Worm (Caenorhabditis elegans): ENCODE results near the gene F18A1.1.

F18A1.1 gene

ce11 chrII:7684589-7684988 is at the start of gene F18A1.1:
Gene F18A1.1 (plus strand): TSS chrII:7684889.
- TF ChIP-seq B0310.2 (tag; optimal IDR thresholded peaks at IDR 0.05) (no peak), sea-1 (GFP tag; conservative IDR thresholded peaks at IDR 0.05) (no peak), flt-1 (GFP tag; IDR thresholded peaks at IDR 0.05) (no peak), pes-1 (GFP tag; IDR thresholded peaks at IDR 0.05) (no peak), hnd-1 (tag; optimal IDR thresholded peaks at IDR 0.05) (no peak), aly-1 (tag; optimal IDR thresholded peaks at IDR 0.05) (no peak), hmbx-1 (tag; optimal IDR thresholded peaks at IDR 0.05) (no peak), tra-4 (tag; optimal IDR thresholded peaks at IDR 0.05) (no peak), hmg-4 (GFP tag; optimal IDR thresholded peaks at IDR 0.05) (no peak), ceh-36 (tag; optimal IDR thresholded peaks at IDR 0.05) (no peak), scrt-1 (GFP tag; IDR thresholded peaks at IDR 0.05) (no peak)

ce11 chrII:7635296-7635695 is 49.4 kb upstream of the F18A1.1 start:
- TF ChIP-seq ets-7 (tag; optimal IDR thresholded peaks at IDR 0.05) (no peak), hmg-4 (GFP tag; optimal IDR thresholded peaks at IDR 0.05) (peak; percentile 14)

ce11 chrII:7636941-7637340 is 47.7 kb upstream of the F18A1.1 start:
- TF ChIP-seq tra-4 (tag; optimal IDR thresholded peaks at IDR 0.05) (no peak), ceh-13 (GFP tag; optimal IDR thresholded peaks at IDR 0.05) (no peak), flt-1 (GFP tag; IDR thresholded peaks at IDR 0.05) (no peak), ets-7 (tag; optimal IDR thresholded peaks at IDR 0.05) (no peak), tbx-11 (GFP tag; IDR thresholded peaks at IDR 0.05) (no peak), B0310.2 (tag; optimal IDR thresholded peaks at IDR 0.05) (no peak), aly-1 (tag; optimal IDR thresholded peaks at IDR 0.05) (no peak), ceh-36 (tag; optimal IDR thresholded peaks at IDR 0.05) (no peak), hmbx-1 (tag; optimal IDR thresholded peaks at IDR 0.05) (no peak), F13C5.2 (tag; optimal IDR thresholded peaks at IDR 0.05) (no peak), ama-1 (optimal IDR thresholded peaks at IDR 0.05) (no peak), sea-1 (GFP tag; conservative IDR thresholded peaks at IDR 0.05) (no peak), hnd-1 (tag; optimal IDR thresholded peaks at IDR 0.05) (no peak), tbx-37 (GFP tag; conservative IDR thresholded peaks at IDR 0.05) (no peak), scrt-1 (GFP tag; IDR thresholded peaks at IDR 0.05) (no peak), pes-1 (GFP tag; IDR thresholded peaks at IDR 0.05) (no peak), hmg-4 (GFP tag; optimal IDR thresholded peaks at IDR 0.05) (no peak)

- TF ChIP-seq ets-7 (tag; optimal IDR thresholded peaks at IDR 0.05) (no peak), aly-1 (tag; optimal IDR thresholded peaks at IDR 0.05) (no peak), scrt-1 (GFP tag; IDR thresholded peaks at IDR 0.05) (no peak), tbx-37 (GFP tag; conservative IDR thresholded peaks at IDR 0.05) (no peak), B0310.2 (tag; optimal IDR thresholded peaks at IDR 0.05) (no peak), sea-1 (GFP tag; conservative IDR thresholded peaks at IDR 0.05) (no peak), hnd-1 (tag; optimal IDR thresholded peaks at IDR 0.05) (no peak), tra-4 (tag; optimal IDR thresholded peaks at IDR 0.05) (no peak), F13C5.2 (tag; optimal IDR thresholded peaks at IDR 0.05) (no peak)
Observed at ce11 chrII:7639036-7639435, 45.7 kb upstream of the F18A1.1 start.

- TF ChIP-seq sea-1 (GFP tag; conservative IDR thresholded peaks at IDR 0.05) (no peak), F13C5.2 (tag; optimal IDR thresholded peaks at IDR 0.05) (no peak), ets-7 (tag; optimal IDR thresholded peaks at IDR 0.05) (no peak), B0310.2 (tag; optimal IDR thresholded peaks at IDR 0.05) (no peak), ama-1 (optimal IDR thresholded peaks at IDR 0.05) (no peak), scrt-1 (GFP tag; IDR thresholded peaks at IDR 0.05) (no peak), tra-4 (tag; optimal IDR thresholded peaks at IDR 0.05) (no peak), hnd-1 (tag; optimal IDR thresholded peaks at IDR 0.05) (no peak), hmg-4 (GFP tag; optimal IDR thresholded peaks at IDR 0.05) (no peak), aly-1 (tag; optimal IDR thresholded peaks at IDR 0.05) (no peak), pes-1 (GFP tag; IDR thresholded peaks at IDR 0.05) (no peak), flt-1 (GFP tag; IDR thresholded peaks at IDR 0.05) (no peak), hmbx-1 (tag; optimal IDR thresholded peaks at IDR 0.05) (no peak), ceh-13 (GFP tag; optimal IDR thresholded peaks at IDR 0.05) (no peak), tbx-11 (GFP tag; IDR thresholded peaks at IDR 0.05) (no peak)
Observed at ce11 chrII:7640161-7640841, 44.4 kb upstream of the F18A1.1 start.

- TF ChIP-seq tra-4 (tag; optimal IDR thresholded peaks at IDR 0.05): no peak
- no peak for TF ChIP-seq sea-1 (GFP tag; conservative IDR thresholded peaks at IDR 0.05)
Observed at ce11 chrII:7642016-7642653, 42.6 kb upstream of the F18A1.1 start.

- TF ChIP-seq ama-1 (optimal IDR thresholded peaks at IDR 0.05) (no peak), hmbx-1 (tag; optimal IDR thresholded peaks at IDR 0.05) (no peak)
Observed at ce11 chrII:7643214-7643613, 41.5 kb upstream of the F18A1.1 start.

- TF ChIP-seq tbx-37 (GFP tag; conservative IDR thresholded peaks at IDR 0.05) (no peak), ets-7 (tag; optimal IDR thresholded peaks at IDR 0.05) (no peak), hmg-4 (GFP tag; optimal IDR thresholded peaks at IDR 0.05) (no peak), flt-1 (GFP tag; IDR thresholded peaks at IDR 0.05) (no peak), aly-1 (tag; optimal IDR thresholded peaks at IDR 0.05) (no peak), hmbx-1 (tag; optimal IDR thresholded peaks at IDR 0.05) (no peak)
Observed at ce11 chrII:7651171-7651570, 33.5 kb upstream of the F18A1.1 start, which contains the start of gene pde-4. Gene pde-4 (minus strand): TSS chrII:7651246.
